Fruit fly (Drosophila melanogaster): ENCODE measurements around the gene Jasper.

The Jasper gene

DNA sequence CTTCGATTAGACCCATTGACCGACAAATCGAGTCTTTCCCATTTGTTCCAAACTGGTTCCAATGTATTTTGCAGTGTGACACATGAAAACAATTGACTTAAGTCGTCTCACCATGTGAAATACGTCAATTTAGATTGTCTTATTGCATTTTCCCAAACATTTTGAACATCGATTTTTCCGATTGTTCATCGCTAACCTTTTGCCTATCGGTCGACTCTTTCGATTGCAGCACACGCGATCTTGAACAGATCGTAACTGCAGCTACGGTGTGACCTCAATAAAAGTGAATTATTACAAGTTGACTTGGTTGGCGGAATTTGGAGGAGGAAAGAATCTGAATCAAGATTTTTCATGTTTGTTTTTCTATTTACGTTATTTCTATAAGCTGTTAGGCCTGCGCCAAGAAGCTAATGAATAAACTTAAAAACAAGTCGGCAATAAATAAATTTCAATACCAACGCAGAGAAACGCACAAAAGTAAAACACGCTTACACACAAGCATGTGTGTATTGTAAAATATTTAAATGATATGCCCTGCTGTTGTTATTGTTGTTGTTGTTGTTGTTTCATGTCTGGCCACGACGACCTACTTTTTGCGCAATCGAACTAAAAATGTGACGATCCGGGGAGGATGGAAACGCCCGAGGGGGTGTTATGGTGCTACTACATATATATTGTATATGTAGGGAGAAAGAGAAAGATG lies 8.3 kb downstream of the Jasper start:
- no peak for TF ChIP-seq CG1620 (GFP tag; optimal IDR thresholded peaks at IDR 0.05)
- TF ChIP-seq bab1 (GFP tag; optimal IDR thresholded peaks at IDR 0.05) = no peak
- TF ChIP-seq cic (GFP tag; optimal IDR thresholded peaks at IDR 0.05) = no peak
- no peak for TF ChIP-seq Hr96 (GFP tag; optimal IDR thresholded peaks at IDR 0.05)
- TF ChIP-seq CG5204 (GFP tag; optimal IDR thresholded peaks at IDR 0.05) = no peak
- no peak for TF ChIP-seq kay (GFP tag; ENCODE audit: borderline replicate concordance)
- TF ChIP-seq CG7101 (tag; optimal IDR thresholded peaks at IDR 0.05) = no peak
- TF ChIP-seq CG12768 (GFP tag; optimal IDR thresholded peaks at IDR 0.05) = no peak
- no peak for TF ChIP-seq CG14711 (tag; optimal IDR thresholded peaks at IDR 0.05)
- no peak for TF ChIP-seq cnc (optimal IDR thresholded peaks at IDR 0.05)
- no peak for TF ChIP-seq toe (GFP tag; optimal IDR thresholded peaks at IDR 0.05)
- no peak for TF ChIP-seq Mnt (GFP tag; optimal IDR thresholded peaks at IDR 0.05)
- TF ChIP-seq tj (GFP tag; optimal IDR thresholded peaks at IDR 0.05) = no peak

DNA sequence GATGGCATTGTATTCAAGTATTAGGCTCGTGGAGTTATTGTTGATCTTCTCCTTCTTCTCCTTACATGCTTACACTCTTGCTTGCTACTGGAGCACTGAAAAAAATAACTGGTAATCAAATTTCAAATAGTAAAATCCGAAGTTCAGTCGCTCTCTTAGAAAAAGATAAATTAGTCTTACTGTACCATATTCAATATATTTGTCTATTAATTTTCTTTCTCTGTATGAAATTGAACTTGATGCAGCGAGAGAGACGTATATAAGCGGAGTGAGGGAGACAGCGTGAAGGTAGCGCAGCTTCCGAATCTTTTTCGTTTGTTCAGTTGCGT lies 8.8 kb downstream of the Jasper start:
- peak; percentile 26 for TF ChIP-seq CG12768 (GFP tag; optimal IDR thresholded peaks at IDR 0.05)
- TF ChIP-seq cic (GFP tag; optimal IDR thresholded peaks at IDR 0.05) = no peak
- TF ChIP-seq CG7101 (tag; optimal IDR thresholded peaks at IDR 0.05) = peak; percentile 56
- peak; percentile 38 for TF ChIP-seq CG33017 (tag; optimal IDR thresholded peaks at IDR 0.05)
- peak; percentile 15 for TF ChIP-seq Mnt (GFP tag; optimal IDR thresholded peaks at IDR 0.05)
- peak; percentile 48 for TF ChIP-seq CG14711 (tag; optimal IDR thresholded peaks at IDR 0.05)
- no peak for TF ChIP-seq CG1620 (GFP tag; optimal IDR thresholded peaks at IDR 0.05)

DNA sequence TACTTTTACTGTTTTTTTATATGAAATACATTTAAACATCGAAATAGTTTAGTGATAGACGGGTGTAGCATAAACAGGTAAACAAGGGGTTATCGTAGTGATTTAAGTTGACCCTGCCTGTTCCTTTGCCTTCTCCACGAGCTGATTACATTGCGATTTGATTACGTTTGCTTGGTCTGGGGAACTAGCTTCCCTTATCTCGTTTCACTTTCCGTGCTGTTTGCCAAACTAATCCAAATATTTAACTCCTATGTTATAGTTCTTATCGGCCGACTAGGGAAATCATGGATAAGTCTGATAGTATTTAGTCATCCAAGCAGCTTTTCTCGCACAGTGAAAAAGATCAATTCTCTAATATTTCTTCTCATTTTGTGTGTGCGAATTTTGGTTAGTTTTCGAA lies 9.7 kb downstream of the Jasper start:
- peak; percentile 35 for TF ChIP-seq cic (GFP tag; optimal IDR thresholded peaks at IDR 0.05)
- peak; percentile 30 for TF ChIP-seq CG7045 (GFP tag; optimal IDR thresholded peaks at IDR 0.05)
- TF ChIP-seq bab1 (GFP tag; optimal IDR thresholded peaks at IDR 0.05) = no peak
- no peak for TF ChIP-seq cnc (optimal IDR thresholded peaks at IDR 0.05)
- no peak for TF ChIP-seq CG7101 (tag; optimal IDR thresholded peaks at IDR 0.05)
- TF ChIP-seq Crg-1 (GFP tag; optimal IDR thresholded peaks at IDR 0.05) = no peak
- peak; percentile 48 for TF ChIP-seq kay (GFP tag; ENCODE audit: borderline replicate concordance)
- TF ChIP-seq ovo (GFP tag; optimal IDR thresholded peaks at IDR 0.05) = no peak

DNA sequence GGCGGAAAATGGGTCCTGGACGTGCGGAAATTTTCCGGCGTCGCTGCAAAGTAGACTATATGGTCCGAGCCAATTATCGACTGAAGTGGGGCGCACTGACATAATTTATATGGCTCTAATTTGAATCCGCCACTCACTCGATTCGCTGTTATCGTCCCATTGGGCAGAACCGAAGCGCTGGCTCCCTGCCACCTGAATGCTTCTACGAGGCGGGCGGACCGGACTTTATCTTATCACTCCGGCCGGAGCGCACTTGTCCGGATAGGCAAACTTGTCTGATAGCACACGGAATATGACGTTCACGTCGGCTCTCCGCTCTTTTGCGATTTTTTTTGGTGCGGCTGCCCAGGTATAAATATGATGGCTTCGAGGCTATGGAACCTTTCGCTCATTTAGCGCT lies 10.2 kb downstream of the Jasper start:
- TF ChIP-seq Crg-1 (GFP tag; optimal IDR thresholded peaks at IDR 0.05) = no peak

DNA sequence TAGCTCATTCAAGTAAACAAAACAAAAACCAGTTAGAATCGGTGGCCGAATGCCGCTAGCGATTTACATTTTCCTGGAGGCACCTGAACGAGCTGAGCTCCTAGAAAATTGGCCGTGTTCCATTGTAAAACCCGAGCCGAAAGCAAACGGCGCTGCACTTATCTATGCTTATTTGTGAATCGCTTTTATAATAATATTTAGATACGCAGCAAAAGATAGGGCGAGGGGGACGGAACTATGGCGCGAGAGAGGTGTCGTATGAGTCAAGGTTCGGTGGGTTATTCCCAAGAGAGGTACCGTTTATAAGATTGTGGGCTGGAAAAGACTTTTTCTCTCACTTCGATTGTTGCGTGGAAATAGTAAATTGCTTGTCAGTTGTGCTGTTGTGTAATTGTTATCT lies 11.4 kb downstream of the Jasper start:
- TF ChIP-seq CG7101 (tag; optimal IDR thresholded peaks at IDR 0.05) (no peak), bab1 (GFP tag; optimal IDR thresholded peaks at IDR 0.05) (no peak), CG12768 (GFP tag; optimal IDR thresholded peaks at IDR 0.05) (no peak), cic (GFP tag; optimal IDR thresholded peaks at IDR 0.05) (no peak), ovo (GFP tag; optimal IDR thresholded peaks at IDR 0.05) (no peak), kay (GFP tag; ENCODE audit: borderline replicate concordance) (no peak), CG5204 (GFP tag; optimal IDR thresholded peaks at IDR 0.05) (no peak), pad (GFP tag; optimal IDR thresholded peaks at IDR 0.05) (no peak), Clk (GFP tag; optimal IDR thresholded peaks at IDR 0.05) (no peak), Mnt (GFP tag; optimal IDR thresholded peaks at IDR 0.05) (no peak), cnc (optimal IDR thresholded peaks at IDR 0.05) (no peak), Hr96 (GFP tag; optimal IDR thresholded peaks at IDR 0.05) (no peak), CG33017 (tag; optimal IDR thresholded peaks at IDR 0.05) (no peak)

DNA sequence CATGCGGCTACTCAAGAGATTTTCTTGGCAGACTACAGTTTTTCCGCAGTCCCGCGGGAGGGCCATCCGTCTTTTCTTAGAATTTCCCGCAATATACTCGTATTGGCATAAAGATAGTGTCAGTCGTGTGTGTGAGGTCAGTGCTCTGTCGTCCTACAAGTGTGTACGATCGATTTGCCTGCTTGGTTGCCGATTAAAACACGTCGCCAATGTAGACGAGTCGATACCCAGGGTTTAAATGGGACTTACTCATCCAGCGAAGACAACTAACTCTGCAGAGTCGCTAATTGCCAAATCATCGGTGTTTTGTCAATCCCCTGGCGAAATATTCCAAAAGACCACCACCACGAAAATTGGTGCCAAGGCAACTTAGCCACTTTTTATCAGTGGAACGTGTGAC lies 13.7 kb downstream of the Jasper start:
- no peak for TF ChIP-seq CG33017 (tag; optimal IDR thresholded peaks at IDR 0.05)
- no peak for TF ChIP-seq CG11617 (GFP tag; optimal IDR thresholded peaks at IDR 0.05)
- no peak for TF ChIP-seq ovo (GFP tag; optimal IDR thresholded peaks at IDR 0.05)
- no peak for TF ChIP-seq CG7101 (tag; optimal IDR thresholded peaks at IDR 0.05)
- TF ChIP-seq kay (GFP tag; ENCODE audit: borderline replicate concordance) = no peak
- TF ChIP-seq CG5204 (GFP tag; optimal IDR thresholded peaks at IDR 0.05) = no peak
- no peak for TF ChIP-seq CG14711 (tag; optimal IDR thresholded peaks at IDR 0.05)
- TF ChIP-seq Clk (GFP tag; optimal IDR thresholded peaks at IDR 0.05) = no peak
- TF ChIP-seq CG12768 (GFP tag; optimal IDR thresholded peaks at IDR 0.05) = no peak

DNA sequence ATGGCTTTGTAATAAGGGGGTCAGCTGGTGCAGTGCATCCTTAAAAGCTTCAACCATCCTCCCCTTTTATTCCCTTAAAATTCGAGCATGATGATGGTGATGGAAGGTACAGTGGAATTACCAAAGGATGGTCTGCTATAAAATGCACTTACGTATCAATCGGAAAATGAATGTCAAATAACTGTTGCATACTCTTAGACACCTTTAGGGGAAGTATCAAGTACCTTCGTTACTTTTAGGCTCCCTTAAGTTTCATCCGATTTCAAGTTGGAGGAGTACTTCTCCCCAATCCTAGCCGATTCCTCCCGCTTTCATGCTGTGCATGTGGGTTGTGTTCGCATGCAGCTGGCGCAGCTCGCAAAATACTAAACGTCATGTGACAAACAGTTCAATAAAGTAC lies 17.9 kb downstream of the Jasper start:
- TF ChIP-seq pad (GFP tag; optimal IDR thresholded peaks at IDR 0.05) (no peak), toe (GFP tag; optimal IDR thresholded peaks at IDR 0.05) (no peak), CG33017 (tag; optimal IDR thresholded peaks at IDR 0.05) (no peak), Clk (GFP tag; optimal IDR thresholded peaks at IDR 0.05) (no peak), CG1620 (GFP tag; optimal IDR thresholded peaks at IDR 0.05) (no peak), ovo (GFP tag; optimal IDR thresholded peaks at IDR 0.05) (no peak), CG12768 (GFP tag; optimal IDR thresholded peaks at IDR 0.05) (no peak), CG5204 (GFP tag; optimal IDR thresholded peaks at IDR 0.05) (no peak)

DNA sequence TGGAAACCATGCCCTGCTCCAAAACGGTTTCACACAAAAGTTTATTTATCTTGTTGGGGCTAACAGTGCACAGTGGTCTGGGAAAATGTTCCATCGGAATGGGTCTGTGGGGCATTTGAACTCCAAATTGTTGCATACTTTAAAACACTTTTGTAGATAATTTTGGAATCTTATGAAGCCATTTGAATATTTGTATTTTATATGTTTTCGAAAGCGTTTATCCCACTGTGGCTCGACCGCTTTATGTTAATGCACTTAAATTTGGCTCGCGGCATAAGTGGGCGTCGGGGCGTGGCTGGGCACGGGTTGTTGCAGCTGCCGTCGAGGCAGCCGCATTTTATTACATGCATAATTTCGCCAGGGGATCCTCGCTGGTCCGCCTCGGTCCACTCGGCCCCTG lies 19.5 kb downstream of the Jasper start:
- no peak for TF ChIP-seq CG1620 (GFP tag; optimal IDR thresholded peaks at IDR 0.05)
- no peak for TF ChIP-seq Crg-1 (GFP tag; optimal IDR thresholded peaks at IDR 0.05)
- TF ChIP-seq CG7045 (GFP tag; optimal IDR thresholded peaks at IDR 0.05) = no peak
- no peak for TF ChIP-seq Hr96 (GFP tag; optimal IDR thresholded peaks at IDR 0.05)
- TF ChIP-seq CG33017 (tag; optimal IDR thresholded peaks at IDR 0.05) = no peak
- no peak for TF ChIP-seq CG14711 (tag; optimal IDR thresholded peaks at IDR 0.05)
- TF ChIP-seq bab1 (GFP tag; optimal IDR thresholded peaks at IDR 0.05) = no peak
- no peak for TF ChIP-seq CG12768 (GFP tag; optimal IDR thresholded peaks at IDR 0.05)
- no peak for TF ChIP-seq toe (GFP tag; optimal IDR thresholded peaks at IDR 0.05)
- no peak for TF ChIP-seq cnc (optimal IDR thresholded peaks at IDR 0.05)
- no peak for TF ChIP-seq CG7101 (tag; optimal IDR thresholded peaks at IDR 0.05)
- no peak for TF ChIP-seq Mnt (GFP tag; optimal IDR thresholded peaks at IDR 0.05)
- TF ChIP-seq CG11617 (GFP tag; optimal IDR thresholded peaks at IDR 0.05) = no peak
- no peak for TF ChIP-seq Clk (GFP tag; optimal IDR thresholded peaks at IDR 0.05)

Data from whole organism, adult.